Worm (Caenorhabditis elegans): ENCODE results near the gene F23H11.2.

Gene F23H11.2

ce11 chrIII:946250-946725, 50.7 kb downstream of the F23H11.2 start, which contains the start of gene fbxa-60:
Gene fbxa-60 (minus strand): TSS chrIII:946300.
- TF ChIP-seq flt-1 (GFP tag; IDR thresholded peaks at IDR 0.05) (no peak), ztf-29 (GFP tag; IDR thresholded peaks at IDR 0.05) (no peak)

Data from whole organism, midembryonic.